Fruit fly (Drosophila melanogaster) whole organism, embryonic: Measurements from ENCODE around the gene CG3704.

Source experiments
- Awh ChIP-seq: fragments of 200-800 bp; sonication (Bioruptor generic); IDR thresholded peaks from 2 replicates; pipeline ENCODE4, ENCODE4 v1.3.6; 2022; ENCODE audit warnings: missing biosample characterization, missing genetic modification characterization
- BtbVII ChIP-seq: fragments of 200-800 bp; sonication (Bioruptor generic); optimal IDR thresholded peaks from 3 replicates; lab custom pipeline; 2017; ENCODE audit warnings: missing biosample characterization, mild to moderate bottlenecking, missing genetic modification characterization
- C15 ChIP-seq: fragments of 200-800 bp; sonication (Bioruptor generic); IDR thresholded peaks from 3 replicates; pipeline ENCODE4 v1.3.6; 2022; ENCODE audit warnings: missing biosample characterization, missing genetic modification characterization
- CG11456 ChIP-seq: fragments of 200-800 bp; sonication (Bioruptor generic); IDR thresholded peaks from 3 replicates; pipeline ENCODE4 v1.3.6; 2022; ENCODE audit warnings: missing biosample characterization, missing genetic modification characterization
- CG17912 ChIP-seq: fragments of 200-800 bp; sonication (Bioruptor generic); optimal IDR thresholded peaks from 2 replicates; lab custom pipeline; 2018; ENCODE audit warnings: missing biosample characterization, mild to moderate bottlenecking, missing genetic modification characterization
- CG2678 ChIP-seq: fragments of 200-800 bp; sonication (Bioruptor generic); optimal IDR thresholded peaks from 3 replicates; lab custom pipeline; 2019; ENCODE audit warnings: missing biosample characterization, mild to moderate bottlenecking, missing genetic modification characterization, moderate library complexity
- CG2889 ChIP-seq: fragments of 200-800 bp; sonication (Bioruptor generic); IDR thresholded peaks from 3 replicates; pipeline ENCODE4 v1.3.6; 2022; ENCODE audit warnings: missing biosample characterization, missing genetic modification characterization
- CG31441 ChIP-seq: fragments of 200-800 bp; sonication (Bioruptor generic); IDR thresholded peaks from 2 replicates; pipeline ENCODE4 v1.3.6; 2022; ENCODE audit warnings: missing biosample characterization, missing genetic modification characterization
- CG32532 ChIP-seq: fragments of 200-800 bp; sonication (Bioruptor generic); IDR thresholded peaks from 2 replicates; pipeline ENCODE4 v1.3.6; 2022; ENCODE audit warnings: missing biosample characterization, missing genetic modification characterization
- CG4282 ChIP-seq: fragments of 200-800 bp; sonication (Bioruptor generic); optimal IDR thresholded peaks from 2 replicates; lab custom pipeline; 2016; ENCODE audit warnings: missing biosample characterization, missing genetic modification characterization
- CG4328 ChIP-seq: fragments of 200-800 bp; sonication (Bioruptor generic); optimal IDR thresholded peaks from 3 replicates; lab custom pipeline; 2017; ENCODE audit warnings: missing biosample characterization, missing genetic modification reagents, missing genetic modification characterization
- CG4617 ChIP-seq: fragments of 200-800 bp; sonication (Bioruptor generic); optimal IDR thresholded peaks from 3 replicates; lab custom pipeline; 2016; ENCODE audit warnings: missing biosample characterization, missing genetic modification characterization, borderline replicate concordance
- CG4730 ChIP-seq: fragments of 200-800 bp; sonication (Bioruptor generic); IDR thresholded peaks from 2 replicates; pipeline ENCODE4 v1.3.6; 2022; ENCODE audit warnings: missing biosample characterization, missing genetic modification characterization
- CG7786 ChIP-seq: fragments of 200-800 bp; sonication (Bioruptor generic); optimal IDR thresholded peaks from 2 replicates; lab custom pipeline; 2016; ENCODE audit warnings: missing biosample characterization, missing genetic modification characterization
- CG8290 ChIP-seq, 3 experiments: fragments of 200-800 bp; sonication (Bioruptor generic); optimal IDR thresholded peaks; 2 replicates each; lab custom pipeline; 2016 to 2019; ENCODE audit warnings: missing biosample characterization in 3 of 3, missing genetic modification characterization in 3 of 3, mild to moderate bottlenecking in 2 of 3, moderate library complexity in 1 of 3
- CG8388 ChIP-seq: fragments of 200-800 bp; sonication (Bioruptor generic); optimal IDR thresholded peaks from 2 replicates; lab custom pipeline; 2019; ENCODE audit warnings: missing biosample characterization, mild to moderate bottlenecking, missing genetic modification characterization, moderate library complexity
- D ChIP-seq, 2 experiments: fragments of 200-800 bp in 1 of 2; fragments of >200 bp in 1 of 2; sonication (Bioruptor generic) in 1 of 2; optimal IDR thresholded peaks; 2 replicates in 1 of 2; 3 replicates in 1 of 2; lab custom pipeline; 2017; ENCODE audit warnings: mild to moderate bottlenecking in 1 of 2, missing biosample characterization in 1 of 2, missing genetic modification characterization in 1 of 2, missing genetic modification reagents in 1 of 2
- D19A ChIP-seq: fragments of 200-800 bp; optimal IDR thresholded peaks from 3 replicates; lab custom pipeline; 2019; ENCODE audit warnings: missing biosample characterization, mild to moderate bottlenecking, missing genetic modification characterization, moderate library complexity
- Ets65A ChIP-seq: fragments of 200-800 bp; sonication (Bioruptor generic); peaks from one replicate; lab custom pipeline; 2016; ENCODE audit warnings: missing biosample characterization, missing genetic modification characterization
- Gug ChIP-seq: fragments of 200-800 bp; sonication (Bioruptor generic); IDR thresholded peaks from 4 replicates; pipeline ENCODE4 v1.3.6; 2022; ENCODE audit warnings: missing biosample characterization, missing genetic modification characterization
- HmgZ ChIP-seq: fragments of 200-800 bp; sonication (Bioruptor generic); optimal IDR thresholded peaks from 2 replicates; lab custom pipeline; 2018; ENCODE audit warnings: missing biosample characterization, mild to moderate bottlenecking, missing genetic modification characterization
- Hr39 ChIP-seq: fragments of >200 bp; optimal IDR thresholded peaks from 2 replicates; lab custom pipeline; 2017
- NC2β ChIP-seq: fragments of 200-800 bp; sonication (Bioruptor generic); optimal IDR thresholded peaks from 2 replicates; lab custom pipeline; 2016; ENCODE audit warnings: missing biosample characterization, missing genetic modification characterization
- Optix ChIP-seq: fragments of 200-800 bp; sonication (Bioruptor generic); IDR thresholded peaks from 3 replicates; pipeline ENCODE4 v1.3.6; 2022; ENCODE audit warnings: missing biosample characterization, missing genetic modification characterization
- Sox100B ChIP-seq: fragments of 200-800 bp; sonication (Bioruptor generic); optimal IDR thresholded peaks from 3 replicates; lab custom pipeline; 2018; ENCODE audit warnings: missing biosample characterization, mild to moderate bottlenecking, missing genetic modification characterization
- Spps ChIP-seq: fragments of 200-800 bp; sonication (Bioruptor generic); optimal IDR thresholded peaks from 2 replicates; lab custom pipeline; 2018; ENCODE audit warnings: missing biosample characterization, mild to moderate bottlenecking, missing genetic modification characterization
- Sry-β ChIP-seq: fragments of 200-800 bp; sonication (Bioruptor generic); optimal IDR thresholded peaks from 2 replicates; lab custom pipeline; 2018; ENCODE audit warnings: missing biosample characterization, mild to moderate bottlenecking, missing genetic modification characterization, moderate library complexity
- Usf ChIP-seq: fragments of 200-800 bp; sonication (Bioruptor generic); optimal IDR thresholded peaks from 2 replicates; lab custom pipeline; 2017; ENCODE audit warnings: missing genotype, missing biosample characterization, missing genetic modification characterization
- Xrp1 ChIP-seq: fragments of 200-800 bp; sonication (Bioruptor generic); IDR thresholded peaks from 2 replicates; pipeline ENCODE4 v1.3.6; 2022; ENCODE audit warnings: missing biosample characterization, missing genetic modification characterization
- ara ChIP-seq: fragments of 200-800 bp; sonication (Bioruptor generic); IDR thresholded peaks from 2 replicates; pipeline ENCODE4 v1.3.6; 2022; ENCODE audit warnings: missing biosample characterization, missing genetic modification characterization
- ase ChIP-seq: fragments of 200-800 bp; sonication (Bioruptor generic); IDR thresholded peaks from 3 replicates; pipeline ENCODE4 v1.3.6; 2022; ENCODE audit warnings: missing biosample characterization, missing genetic modification characterization
- bsh ChIP-seq, 2 experiments: fragments of 200-800 bp; sonication (Bioruptor generic); optimal IDR thresholded peaks; 2 replicates each; lab custom pipeline; 2017 to 2018; ENCODE audit warnings: mild to moderate bottlenecking in 2 of 2, missing biosample characterization in 2 of 2, missing genetic modification characterization in 2 of 2, moderate library complexity in 1 of 2
- corto ChIP-seq: fragments of 200-800 bp; sonication (Bioruptor generic); optimal IDR thresholded peaks from 2 replicates; lab custom pipeline; 2016; ENCODE audit warnings: missing biosample characterization, mild to moderate bottlenecking, missing genetic modification characterization, moderate library complexity
- danr ChIP-seq: fragments of 200-800 bp; sonication (Bioruptor generic); IDR thresholded peaks from 2 replicates; pipeline ENCODE4 v1.3.6; 2022; ENCODE audit warnings: missing biosample characterization, missing genetic modification characterization
- dmrt11E ChIP-seq: fragments of 200-800 bp; sonication (Bioruptor generic); optimal IDR thresholded peaks from 3 replicates; lab custom pipeline; 2018; ENCODE audit warnings: missing biosample characterization, mild to moderate bottlenecking, missing genetic modification characterization, moderate library complexity
- fd64A ChIP-seq: fragments of 200-800 bp; sonication (Bioruptor generic); optimal IDR thresholded peaks from 3 replicates; lab custom pipeline; 2018; ENCODE audit warnings: missing biosample characterization, mild to moderate bottlenecking, missing genetic modification characterization
- gem ChIP-seq: fragments of 200-800 bp; sonication (Bioruptor generic); optimal IDR thresholded peaks from 2 replicates; lab custom pipeline; 2019; ENCODE audit warnings: missing biosample characterization, mild to moderate bottlenecking, missing genetic modification characterization, moderate library complexity
- h ChIP-seq: fragments of >200 bp; optimal IDR thresholded peaks from 2 replicates; lab custom pipeline; 2017
- ham ChIP-seq: fragments of 200-800 bp; sonication (Bioruptor generic); IDR thresholded peaks from 2 replicates; pipeline ENCODE4 v1.3.6; 2022; ENCODE audit warnings: missing biosample characterization, missing genetic modification characterization
- her ChIP-seq: fragments of 200-800 bp; sonication (Bioruptor generic); optimal IDR thresholded peaks from 2 replicates; lab custom pipeline; 2016; ENCODE audit warnings: missing biosample characterization, missing genetic modification characterization
- jigr1 ChIP-seq: fragments of 200-800 bp; sonication (Bioruptor generic); IDR thresholded peaks from 3 replicates; pipeline ENCODE4 v1.3.6; 2022; ENCODE audit warnings: missing biosample characterization, missing genetic modification characterization
- ken ChIP-seq: fragments of 200-800 bp; sonication (Bioruptor generic); IDR thresholded peaks from 3 replicates; pipeline ENCODE4 v1.3.6; 2022; ENCODE audit warnings: missing biosample characterization, missing genetic modification characterization
- lab ChIP-seq: fragments of 200-800 bp; sonication (Bioruptor generic); optimal IDR thresholded peaks from 3 replicates; lab custom pipeline; 2017; ENCODE audit warnings: missing biosample characterization, missing genetic modification characterization, mild to moderate bottlenecking, moderate library complexity, missing genetic modification reagents
- mam ChIP-seq: fragments of 200-800 bp; sonication (Bioruptor generic); optimal IDR thresholded peaks from 3 replicates; lab custom pipeline; 2016; ENCODE audit warnings: missing biosample characterization, missing genetic modification characterization
- pb ChIP-seq: fragments of 200-800 bp; sonication (Bioruptor generic); optimal IDR thresholded peaks from 3 replicates; lab custom pipeline; 2016; ENCODE audit warnings: missing biosample characterization, missing genetic modification characterization
- pum ChIP-seq: fragments of 200-800 bp; sonication (Bioruptor generic); optimal IDR thresholded peaks from 2 replicates; lab custom pipeline; 2016; ENCODE audit warnings: missing biosample characterization, missing genetic modification characterization
- ro ChIP-seq: fragments of 200-800 bp; sonication (Bioruptor generic); IDR thresholded peaks from 2 replicates; pipeline ENCODE4 v1.3.6; 2022; ENCODE audit warnings: missing biosample characterization, missing genetic modification characterization
- salm ChIP-seq: fragments of 200-800 bp; sonication (Bioruptor generic); optimal IDR thresholded peaks from 2 replicates; lab custom pipeline; 2018; ENCODE audit warnings: missing biosample characterization, mild to moderate bottlenecking, missing genetic modification characterization
- sqz ChIP-seq: fragments of 200-800 bp; sonication (Bioruptor generic); optimal IDR thresholded peaks from 3 replicates; lab custom pipeline; 2018; ENCODE audit warnings: missing biosample characterization, mild to moderate bottlenecking, missing genetic modification characterization
- tup ChIP-seq: fragments of 200-800 bp; sonication (Bioruptor generic); optimal IDR thresholded peaks from 2 replicates; lab custom pipeline; 2016; ENCODE audit warnings: missing biosample characterization, mild to moderate bottlenecking, missing genetic modification characterization, moderate library complexity
- vvl ChIP-seq: fragments of 200-800 bp; sonication (Bioruptor generic); IDR thresholded peaks from 2 replicates; pipeline ENCODE4 v1.3.6; 2022; ENCODE audit warnings: missing biosample characterization, missing genetic modification characterization
- zf30C ChIP-seq: fragments of 200-800 bp; sonication (Bioruptor generic); optimal IDR thresholded peaks from 3 replicates; lab custom pipeline; 2018; ENCODE audit warnings: missing biosample characterization, mild to moderate bottlenecking, missing genetic modification characterization
- zfh2 ChIP-seq: fragments of 200-800 bp; sonication (Bioruptor generic); optimal IDR thresholded peaks from 2 replicates; lab custom pipeline; 2016; ENCODE audit warnings: missing biosample characterization, missing genetic modification characterization

CG3704 gene

DNA sequence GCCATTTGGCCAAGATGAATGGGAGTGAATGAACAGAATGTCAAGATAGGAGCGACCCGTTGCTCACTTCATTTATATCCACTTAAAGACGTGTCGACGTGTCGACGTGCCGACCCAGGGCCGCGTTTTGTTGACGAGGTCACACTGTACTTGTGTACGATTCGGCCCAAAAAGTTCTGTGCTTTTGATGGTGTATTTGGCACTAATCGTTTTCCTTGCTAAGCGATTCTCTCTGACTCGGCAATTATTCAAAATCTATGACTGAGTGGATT, 7.6 kb upstream of the CG3704 start (continued):
- TF ChIP-seq Optix, result no peak
- TF ChIP-seq bsh (GFP tag; optimal IDR thresholded peaks at IDR 0.05; lab: Kevin White, UChicago), result no peak
- no peak for TF ChIP-seq CG4282 (GFP tag; lab: Kevin White, UChicago)
- no peak for TF ChIP-seq CG4328 (GFP tag; lab: Kevin White, UChicago)
- TF ChIP-seq CG8290 (GFP tag; optimal IDR thresholded peaks at IDR 0.05; lab: Kevin White, UChicago), result no peak
- TF ChIP-seq CG8290 (tag; optimal IDR thresholded peaks at IDR 0.05; lab: Kevin White, UChicago), result peak in 1 of 2 experiments; percentile 74
- no peak for TF ChIP-seq dmrt11E
- no peak for TF ChIP-seq CG8388
- TF ChIP-seq CG31441 (GFP tag; lab: Robert Waterston, UW), result no peak
- no peak for TF ChIP-seq vvl (GFP tag; lab: Robert Waterston, UW)
- peak; percentile 42 for TF ChIP-seq CG2678 (tag; lab: Kevin White, UChicago)
- TF ChIP-seq ara (GFP tag; lab: Robert Waterston, UW), result no peak
- no peak for TF ChIP-seq ham (GFP tag; lab: Robert Waterston, UW)
- no peak for TF ChIP-seq pum (GFP tag; lab: Kevin White, UChicago)
- TF ChIP-seq ken (GFP tag; lab: Robert Waterston, UW), result 0 out of 3 replicates have a peak, but pooled peaks have one; percentile 11
- no peak for TF ChIP-seq tup (GFP tag; lab: Kevin White, UChicago)
- peak; percentile 63 for TF ChIP-seq CG32532 (GFP tag; lab: Robert Waterston, UW)
- TF ChIP-seq fd64A (GFP tag; lab: Kevin White, UChicago), result no peak
- TF ChIP-seq zfh2 (GFP tag; lab: Kevin White, UChicago), result peak; percentile 45
- TF ChIP-seq gem (tag; lab: Kevin White, UChicago), result peak; percentile 20
- no peak for TF ChIP-seq D (optimal IDR thresholded peaks at IDR 0.05; lab: Kevin White, UChicago)
- TF ChIP-seq D (GFP tag; optimal IDR thresholded peaks at IDR 0.05; lab: Kevin White, UChicago), result no peak
- TF ChIP-seq HmgZ, result peak; percentile 6
- TF ChIP-seq lab (GFP tag; lab: Kevin White, UChicago), result peak; percentile 57
- TF ChIP-seq BtbVII, result no peak
- TF ChIP-seq Hr39 (lab: Kevin White, UChicago), result no peak
- no peak for TF ChIP-seq sqz (GFP tag; lab: Kevin White, UChicago)
- TF ChIP-seq Awh (GFP tag; lab: Robert Waterston, UW), result no peak
- TF ChIP-seq ase (GFP tag; lab: Robert Waterston, UW), result no peak
- no peak for TF ChIP-seq NC2β (GFP tag; lab: Kevin White, UChicago)
- no peak for TF ChIP-seq salm (tag; lab: Kevin White, UChicago)
- TF ChIP-seq jigr1 (GFP tag; lab: Robert Waterston, UW), result no peak
- TF ChIP-seq CG17912 (GFP tag; lab: Kevin White, UChicago), result no peak
- TF ChIP-seq D19A, result no peak
- no peak for TF ChIP-seq ro
- TF ChIP-seq danr (GFP tag; lab: Robert Waterston, UW), result no peak
- TF ChIP-seq CG11456 (GFP tag; lab: Robert Waterston, UW), result no peak
- peak; percentile 11 for TF ChIP-seq pb
- no peak for TF ChIP-seq C15 (GFP tag; lab: Robert Waterston, UW)
- TF ChIP-seq Gug (GFP tag; lab: Robert Waterston, UW), result peak; percentile 40; the same call in 2 of the 4 replicates
- no peak for TF ChIP-seq CG4730 (GFP tag; lab: Robert Waterston, UW)
- TF ChIP-seq Sox100B (GFP tag; lab: Kevin White, UChicago), result no peak
- TF ChIP-seq Xrp1 (GFP tag; lab: Robert Waterston, UW), result no peak
- TF ChIP-seq CG2889 (GFP tag; lab: Robert Waterston, UW), result 0 out of 3 replicates have a peak, but pooled peaks have one; percentile 32
- TF ChIP-seq h (lab: Kevin White, UChicago), result no peak
- TF ChIP-seq Spps, result no peak
- TF ChIP-seq Ets65A, result peak; percentile 68
- no peak for TF ChIP-seq corto (GFP tag; lab: Kevin White, UChicago)
- no peak for TF ChIP-seq Usf (GFP tag; lab: Kevin White, UChicago)
- no peak for TF ChIP-seq Sry-β (GFP tag; lab: Kevin White, UChicago)
- TF ChIP-seq mam (GFP tag; lab: Kevin White, UChicago), result peak; percentile 43
- no peak for TF ChIP-seq zf30C (GFP tag; lab: Kevin White, UChicago)
- TF ChIP-seq her, result no peak
- TF ChIP-seq CG7786 (GFP tag; lab: Kevin White, UChicago), result peak; percentile 40
- no peak for TF ChIP-seq CG4617 (GFP tag; lab: Kevin White, UChicago)
